Worm (Caenorhabditis elegans): ENCODE data around the gene F41G3.21.
A peak's percentile ranks its signal among the peaks of the same experiment; 100 is the strongest.

F41G3.21 gene

DNA sequence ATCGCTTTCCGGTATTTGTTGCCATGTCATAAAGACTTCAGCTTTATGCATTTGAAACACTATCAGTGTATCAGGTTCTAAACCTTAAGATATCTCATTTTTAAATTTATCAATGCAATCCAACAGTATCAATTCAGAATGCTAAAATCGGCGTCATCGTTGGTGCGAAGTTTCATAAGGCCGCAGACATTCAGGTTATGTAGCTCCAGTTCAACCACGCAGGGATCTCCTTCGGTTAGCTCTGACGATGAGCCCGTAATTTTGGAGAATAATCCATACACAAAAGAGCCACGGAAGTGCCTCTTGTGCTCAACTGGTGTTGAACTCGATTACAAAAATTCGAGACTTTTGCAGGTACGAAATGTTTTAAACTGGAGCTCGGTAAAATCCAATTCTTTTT lies 16.7 kb downstream of the F41G3.21 start, which contains the start of gene mrps-18.C:
TSS of gene mrps-18.C (plus strand) at position 138 of the 400 bp plus-strand sequence.
- no peak for TF ChIP-seq lin-11 (tag; optimal IDR thresholded peaks at IDR 0.05)
- TF ChIP-seq egl-27 (tag; optimal IDR thresholded peaks at IDR 0.05): no peak
- no peak for TF ChIP-seq R02D3.7 (tag; optimal IDR thresholded peaks at IDR 0.05)
- TF ChIP-seq alr-1 (tag; optimal IDR thresholded peaks at IDR 0.05): no peak
- TF ChIP-seq mbf-1 (tag; optimal IDR thresholded peaks at IDR 0.05): no peak
- TF ChIP-seq unc-39 (tag; optimal IDR thresholded peaks at IDR 0.05): no peak
- no peak for TF ChIP-seq snpc-4 (tag; optimal IDR thresholded peaks at IDR 0.05)
- no peak for TF ChIP-seq nhr-23 (tag; optimal IDR thresholded peaks at IDR 0.05)
- no peak for TF ChIP-seq lin-39 (tag; optimal IDR thresholded peaks at IDR 0.05)
- no peak for TF ChIP-seq nhr-11 (tag; optimal IDR thresholded peaks at IDR 0.05)
- no peak for TF ChIP-seq C34F6.9 (tag; optimal IDR thresholded peaks at IDR 0.05)
- TF ChIP-seq mab-5 (tag; optimal IDR thresholded peaks at IDR 0.05): no peak

DNA sequence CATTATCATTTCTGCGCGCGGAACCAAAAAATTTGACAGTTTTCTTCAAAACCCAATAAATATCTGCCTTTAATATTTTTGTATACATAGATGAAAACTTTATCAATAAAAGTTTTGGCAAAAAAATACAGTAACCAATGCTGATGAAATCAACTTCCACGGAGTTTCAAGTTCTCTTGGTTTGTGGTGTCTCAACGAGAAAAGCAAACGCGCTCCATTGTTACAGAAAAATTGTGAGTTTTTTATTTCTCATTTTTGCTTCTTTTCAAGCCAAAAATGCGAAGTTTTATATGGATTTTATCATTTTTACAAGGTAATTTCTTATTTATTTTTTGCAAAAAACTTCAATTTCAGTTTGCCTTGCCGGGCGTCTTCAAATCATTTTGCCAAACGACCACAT lies 18.1 kb downstream of the F41G3.21 start, which contains the start of gene T14B4.3:
TSS of gene T14B4.3 (plus strand) at position 264 of the 400 bp plus-strand sequence.
- peak; percentile 78 for TF ChIP-seq C34F6.9 (tag; optimal IDR thresholded peaks at IDR 0.05)
- no peak for TF ChIP-seq mdl-1 (tag; optimal IDR thresholded peaks at IDR 0.05)
- peak; percentile 68 for TF ChIP-seq crh-2 (tag; optimal IDR thresholded peaks at IDR 0.05)
- TF ChIP-seq dmd-4 (tag; optimal IDR thresholded peaks at IDR 0.05): no peak
- no peak for TF ChIP-seq lin-39 (tag; optimal IDR thresholded peaks at IDR 0.05)
- TF ChIP-seq ztf-1 (GFP tag; conservative IDR thresholded peaks at IDR 0.05): no peak
- TF ChIP-seq nhr-129 (tag; optimal IDR thresholded peaks at IDR 0.05): peak; percentile 65
- TF ChIP-seq peb-1 (tag; optimal IDR thresholded peaks at IDR 0.05): no peak
- peak; percentile 25 to 87 for TF ChIP-seq lsy-2 (tag; optimal IDR thresholded peaks at IDR 0.05)
- TF ChIP-seq ceh-16 (tag; optimal IDR thresholded peaks at IDR 0.05): no peak
- TF ChIP-seq elt-3 (tag; optimal IDR thresholded peaks at IDR 0.05): no peak
- peak; percentile 87 for TF ChIP-seq unc-55 (GFP tag; optimal IDR thresholded peaks at IDR 0.05)
- peak; percentile 40 for TF ChIP-seq nhr-21 (tag; optimal IDR thresholded peaks at IDR 0.05)
- TF ChIP-seq sem-4 (tag; optimal IDR thresholded peaks at IDR 0.05): no peak
- TF ChIP-seq egl-27 (tag; optimal IDR thresholded peaks at IDR 0.05): no peak
- TF ChIP-seq lin-13 (GFP tag; optimal IDR thresholded peaks at IDR 0.05): peak; percentile 47
- peak; percentile 2 for TF ChIP-seq snpc-4 (tag; optimal IDR thresholded peaks at IDR 0.05)
- no peak for TF ChIP-seq nhr-6 (tag; optimal IDR thresholded peaks at IDR 0.05)
- TF ChIP-seq blmp-1 (tag; optimal IDR thresholded peaks at IDR 0.05; ENCODE audit: insufficient read depth): no peak
- TF ChIP-seq aly-2 (tag; optimal IDR thresholded peaks at IDR 0.05): no peak
- TF ChIP-seq Y55F3AM.14 (GFP tag; optimal IDR thresholded peaks at IDR 0.05): no peak
- TF ChIP-seq sma-9 (GFP tag; optimal IDR thresholded peaks at IDR 0.05): peak; percentile 51
- no peak for TF ChIP-seq sma-9 (tag; optimal IDR thresholded peaks at IDR 0.05)
- TF ChIP-seq R02D3.7 (tag; optimal IDR thresholded peaks at IDR 0.05): no peak
- TF ChIP-seq nhr-12 (tag; optimal IDR thresholded peaks at IDR 0.05): no peak
- no peak for TF ChIP-seq skn-1 (tag; optimal IDR thresholded peaks at IDR 0.05)
- TF ChIP-seq mab-5 (tag; optimal IDR thresholded peaks at IDR 0.05): no peak
- peak; percentile 66 for TF ChIP-seq gmeb-1 (tag; optimal IDR thresholded peaks at IDR 0.05)
- no peak for TF ChIP-seq ZK546.5 (tag; optimal IDR thresholded peaks at IDR 0.05)
- TF ChIP-seq F13H6.1 (tag; optimal IDR thresholded peaks at IDR 0.05): peak; percentile 50
- peak; percentile 29 for TF ChIP-seq fos-1 (tag; optimal IDR thresholded peaks at IDR 0.05)
- no peak for TF ChIP-seq alr-1 (tag; optimal IDR thresholded peaks at IDR 0.05)
- no peak for TF ChIP-seq unc-62 (GFP tag; optimal IDR thresholded peaks at IDR 0.05)
- TF ChIP-seq sma-3 (GFP tag; optimal IDR thresholded peaks at IDR 0.05): peak; percentile 72

DNA sequence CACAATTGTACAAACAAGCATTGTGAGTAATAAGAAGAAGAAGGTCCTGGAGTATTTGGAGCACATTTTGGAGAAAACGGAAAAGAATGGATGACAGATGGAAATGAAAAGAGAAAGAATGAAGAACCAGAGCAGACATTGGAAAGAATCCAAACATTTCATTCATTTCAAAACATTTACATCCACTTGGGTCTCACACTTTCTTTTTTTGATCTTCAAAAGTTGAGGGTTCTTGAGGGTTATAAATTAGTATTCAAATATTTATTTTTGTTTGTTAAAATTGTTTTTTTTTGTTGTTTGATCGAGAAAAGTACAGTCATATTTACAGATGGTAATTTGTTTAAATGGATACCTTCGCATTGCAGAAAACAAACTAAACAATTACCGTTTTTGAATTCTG lies 19.0 kb downstream of the F41G3.21 start, which contains the start of gene T14B4.9:
TSS of gene T14B4.9 (minus strand) at position 101 of the 400 bp plus-strand sequence.
- no peak for TF ChIP-seq nhr-129 (tag; optimal IDR thresholded peaks at IDR 0.05)
- TF ChIP-seq nhr-25 (tag; optimal IDR thresholded peaks at IDR 0.05): no peak

DNA sequence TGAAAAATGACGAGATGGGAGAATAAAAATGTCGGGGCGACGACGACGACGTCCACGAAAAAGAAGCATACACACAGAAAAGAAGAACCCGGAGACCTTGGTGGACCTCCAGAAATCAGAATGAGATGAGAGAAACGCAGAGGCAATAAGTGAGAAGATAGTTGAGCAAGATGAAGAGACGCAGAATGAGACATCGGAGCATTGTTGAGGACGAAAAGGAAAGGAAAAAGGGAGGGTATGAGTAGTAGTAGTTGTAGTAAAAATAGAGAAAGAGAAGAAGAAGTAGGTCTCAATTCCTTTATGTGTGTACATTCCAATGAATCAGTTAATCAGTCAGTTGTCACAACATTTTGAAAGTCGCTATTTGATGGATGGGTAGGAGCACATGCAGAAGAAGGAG lies 23.4 kb downstream of the F41G3.21 start, which contains the start of gene T14B4.8:
TSS of gene T14B4.8 (minus strand) at position 60 of the 400 bp plus-strand sequence.
- TF ChIP-seq unc-55 (GFP tag; optimal IDR thresholded peaks at IDR 0.05): peak; percentile 51
- peak; percentile 18 for TF ChIP-seq nhr-129 (tag; optimal IDR thresholded peaks at IDR 0.05)
- TF ChIP-seq dmd-4 (tag; optimal IDR thresholded peaks at IDR 0.05): no peak
- peak; percentile 4 for TF ChIP-seq snpc-4 (tag; optimal IDR thresholded peaks at IDR 0.05)
- peak; percentile 23 for TF ChIP-seq zag-1 (tag; optimal IDR thresholded peaks at IDR 0.05)
- TF ChIP-seq Y55F3AM.14 (GFP tag; optimal IDR thresholded peaks at IDR 0.05): no peak
- TF ChIP-seq unc-39 (tag; optimal IDR thresholded peaks at IDR 0.05): no peak
- TF ChIP-seq C34F6.9 (tag; optimal IDR thresholded peaks at IDR 0.05): peak; percentile 45
- TF ChIP-seq lsy-2 (tag; optimal IDR thresholded peaks at IDR 0.05): peak in 1 of 2 experiments; percentile 8
- TF ChIP-seq nhr-77 (tag; optimal IDR thresholded peaks at IDR 0.05): no peak
- TF ChIP-seq ceh-82 (tag; optimal IDR thresholded peaks at IDR 0.05): no peak
- TF ChIP-seq crh-2 (tag; optimal IDR thresholded peaks at IDR 0.05): no peak
- no peak for TF ChIP-seq elt-3 (tag; optimal IDR thresholded peaks at IDR 0.05)
- no peak for TF ChIP-seq nhr-10 (tag; optimal IDR thresholded peaks at IDR 0.05)
- no peak for TF ChIP-seq blmp-1 (tag; optimal IDR thresholded peaks at IDR 0.05; ENCODE audit: insufficient read depth)
